Worm (Caenorhabditis elegans): Measurements from ENCODE around the gene ZK1320.13.

DNA sequence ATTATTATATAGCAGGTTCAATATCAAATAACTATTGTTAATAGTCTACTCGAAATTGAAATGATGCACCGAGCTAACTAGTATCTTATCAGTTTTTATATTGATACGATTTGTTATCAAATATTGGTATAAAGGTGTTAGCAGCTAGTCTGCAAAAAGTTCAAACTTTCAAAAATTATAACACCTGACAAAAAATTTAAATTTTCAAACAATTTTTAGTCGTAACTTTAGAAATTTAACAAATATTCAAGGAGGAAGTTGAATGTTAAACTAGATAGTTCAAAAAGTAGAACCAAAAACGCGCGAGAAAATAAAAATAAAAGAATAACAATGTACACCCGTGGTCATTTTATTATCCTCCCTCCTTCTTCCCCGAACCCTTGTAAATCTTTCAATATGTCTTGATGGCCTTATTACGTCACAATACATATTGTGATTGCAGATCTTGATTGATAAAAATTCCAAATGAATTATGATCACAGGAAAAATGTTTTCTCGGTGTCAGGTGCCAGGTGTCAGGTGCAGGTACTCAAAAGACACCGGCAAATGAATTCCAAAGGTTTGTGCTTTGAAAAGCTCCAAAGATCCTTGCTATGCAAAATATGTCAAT lies 25.0 kb upstream of the ZK1320.13 start, which contains the start of gene ZK1307.1:
- TF ChIP-seq lsy-2 (tag; optimal IDR thresholded peaks at IDR 0.05) (no peak), sem-2 (GFP tag; optimal IDR thresholded peaks at IDR 0.05) (no peak)

Measured in whole organism, mixed stage, embryonic.